Worm (Caenorhabditis elegans) whole organism, late embryonic: ENCODE results near the gene nmgp-1.

Experiments
- C08G9.2 ChIP-seq: sonication (generic microtip); optimal IDR thresholded peaks from 2 replicates; lab custom pipeline; 2016; ENCODE audit warnings: mild to moderate bottlenecking, missing genetic modification characterization, moderate library complexity, missing compliant biosample characterization
- F13H6.1 ChIP-seq: sonication (generic microtip); optimal IDR thresholded peaks from 2 replicates; lab custom pipeline; 2016; ENCODE audit warnings: missing genetic modification characterization, missing compliant biosample characterization
- K09A11.1 ChIP-seq: sonication (generic microtip); optimal IDR thresholded peaks from 2 replicates; lab custom pipeline; 2017; ENCODE audit warnings: antibody characterized with exemption, mild to moderate bottlenecking, missing genetic modification characterization, missing compliant biosample characterization; ENCODE audit not compliant: insufficient read depth
- T23F11.4 ChIP-seq: fragments of 200-800 bp; sonication (Bioruptor generic); optimal IDR thresholded peaks from 2 replicates; lab custom pipeline; 2018; ENCODE audit warnings: mild to moderate bottlenecking, missing genetic modification characterization, missing compliant biosample characterization
- Y22D7AL.16 ChIP-seq: sonication (generic microtip); optimal IDR thresholded peaks from 2 replicates; lab custom pipeline; 2016; ENCODE audit warnings: missing genetic modification characterization, missing compliant biosample characterization
- ama-1 ChIP-seq: fragments of 150-350 bp; optimal IDR thresholded peaks from 2 replicates; lab custom pipeline; 2014
- ceh-18 ChIP-seq: sonication (generic microtip); optimal IDR thresholded peaks from 2 replicates; lab custom pipeline; 2016; ENCODE audit warnings: missing genetic modification characterization, missing compliant biosample characterization
- ceh-19 ChIP-seq: fragments of 200-800 bp; sonication (Bioruptor generic); optimal IDR thresholded peaks from 2 replicates; lab custom pipeline; 2018; ENCODE audit warnings: mild to moderate bottlenecking, missing genetic modification characterization, missing compliant biosample characterization
- ceh-2 ChIP-seq: sonication (generic microtip); optimal IDR thresholded peaks from 2 replicates; lab custom pipeline; 2016; ENCODE audit warnings: missing genotype, missing genetic modification characterization, missing compliant biosample characterization
- ceh-22 ChIP-seq: sonication (generic microtip); optimal IDR thresholded peaks from 2 replicates; lab custom pipeline; 2017; ENCODE audit warnings: missing biosample characterization, missing genetic modification characterization
- ceh-24 ChIP-seq: sonication (generic microtip); optimal IDR thresholded peaks from 2 replicates; lab custom pipeline; 2016; ENCODE audit warnings: mild to moderate bottlenecking, missing genetic modification characterization, missing compliant biosample characterization
- ceh-31 ChIP-seq: sonication (generic microtip); optimal IDR thresholded peaks from 2 replicates; lab custom pipeline; 2016; ENCODE audit warnings: missing genetic modification characterization, missing compliant biosample characterization
- ceh-34 ChIP-seq: sonication (generic microtip); optimal IDR thresholded peaks from 2 replicates; lab custom pipeline; 2016; ENCODE audit warnings: mild to moderate bottlenecking, missing genetic modification characterization, missing compliant biosample characterization
- che-1 ChIP-seq: sonication (generic microtip); optimal IDR thresholded peaks from 2 replicates; lab custom pipeline; 2016; ENCODE audit warnings: mild to moderate bottlenecking, missing genetic modification characterization, missing compliant biosample characterization
- dve-1 ChIP-seq: sonication (generic microtip); optimal IDR thresholded peaks from 2 replicates; lab custom pipeline; 2017; ENCODE audit warnings: antibody characterized with exemption, mild to moderate bottlenecking, missing genetic modification characterization, missing compliant biosample characterization
- elt-2 ChIP-seq: sonication (generic microtip); optimal IDR thresholded peaks from 2 replicates; lab custom pipeline; 2016; ENCODE audit warnings: missing genetic modification reagents, missing genetic modification characterization, missing compliant biosample characterization
- ets-4 ChIP-seq: sonication (generic microtip); optimal IDR thresholded peaks from 2 replicates; lab custom pipeline; 2016; ENCODE audit warnings: missing genetic modification characterization, missing compliant biosample characterization
- fax-1 ChIP-seq: sonication (generic microtip); optimal IDR thresholded peaks from 2 replicates; lab custom pipeline; 2016; ENCODE audit warnings: missing genotype, missing genetic modification characterization, missing compliant biosample characterization
- fkh-10 ChIP-seq: fragments of 150-350 bp; optimal IDR thresholded peaks from 2 replicates; lab custom pipeline; 2014; ENCODE audit warnings: missing biosample characterization, missing genetic modification reagents, missing genetic modification characterization
- fkh-6 ChIP-seq: sonication (generic microtip); optimal IDR thresholded peaks from 2 replicates; lab custom pipeline; 2016; ENCODE audit warnings: missing genetic modification characterization, missing compliant biosample characterization
- gmeb-2 ChIP-seq: sonication (generic microtip); optimal IDR thresholded peaks from 2 replicates; lab custom pipeline; 2016; ENCODE audit warnings: missing genetic modification characterization, inconsistent platforms, missing compliant biosample characterization
- hlh-30 ChIP-seq: sonication (generic microtip); optimal IDR thresholded peaks from 2 replicates; lab custom pipeline; 2017; ENCODE audit warnings: antibody characterized with exemption, missing genetic modification characterization, missing compliant biosample characterization; ENCODE audit not compliant: insufficient read depth
- hlh-8 ChIP-seq: sonication (generic microtip); optimal IDR thresholded peaks from 2 replicates; lab custom pipeline; 2016; ENCODE audit warnings: missing genotype, missing genetic modification characterization, missing compliant biosample characterization
- madf-2 ChIP-seq: sonication (generic microtip); optimal IDR thresholded peaks from 2 replicates; lab custom pipeline; 2017; ENCODE audit warnings: missing genetic modification characterization, missing compliant biosample characterization
- mec-3 ChIP-seq: sonication (generic microtip); optimal IDR thresholded peaks from 2 replicates; lab custom pipeline; 2016; ENCODE audit warnings: borderline replicate concordance, missing genetic modification characterization, missing compliant biosample characterization
- nfya-1 ChIP-seq: sonication (generic microtip); optimal IDR thresholded peaks from 2 replicates; lab custom pipeline; 2017; ENCODE audit warnings: missing genetic modification characterization, mild to moderate bottlenecking, missing compliant biosample characterization, antibody characterized with exemption, moderate library complexity
- nhr-11 ChIP-seq: fragments of 150-350 bp; optimal IDR thresholded peaks from 2 replicates; lab custom pipeline; 2014; ENCODE audit warnings: missing biosample characterization, missing genetic modification characterization
- npax-4 ChIP-seq: sonication (generic microtip); optimal IDR thresholded peaks from 2 replicates; lab custom pipeline; 2016; ENCODE audit warnings: missing genetic modification characterization, missing compliant biosample characterization
- pax-1 ChIP-seq: fragments of 150-350 bp; optimal IDR thresholded peaks from 2 replicates; lab custom pipeline; 2014; ENCODE audit warnings: missing biosample characterization, missing genetic modification characterization
- pha-2 ChIP-seq: sonication (generic microtip); optimal IDR thresholded peaks from 2 replicates; lab custom pipeline; 2017; ENCODE audit warnings: mild to moderate bottlenecking, missing genetic modification characterization, missing compliant biosample characterization
- pqm-1 ChIP-seq: sonication (generic microtip); optimal IDR thresholded peaks from 2 replicates; lab custom pipeline; 2016; ENCODE audit warnings: missing genetic modification characterization, missing compliant biosample characterization
- pros-1 ChIP-seq: fragments of 150-350 bp; optimal IDR thresholded peaks from 2 replicates; lab custom pipeline; 2014; ENCODE audit warnings: missing biosample characterization, missing genetic modification reagents, missing genetic modification characterization
- ref-2 ChIP-seq: sonication (generic microtip); optimal IDR thresholded peaks from 2 replicates; lab custom pipeline; 2016; ENCODE audit warnings: missing genetic modification characterization, missing compliant biosample characterization
- rnt-1 ChIP-seq: sonication (generic microtip); optimal IDR thresholded peaks from 2 replicates; lab custom pipeline; 2016; ENCODE audit warnings: missing genetic modification characterization, missing compliant biosample characterization
- sdc-2 ChIP-seq: sonication (generic microtip); optimal IDR thresholded peaks from 2 replicates; lab custom pipeline; 2016; ENCODE audit warnings: missing genotype, missing genetic modification characterization, missing compliant biosample characterization
- sox-2 ChIP-seq: fragments of 200-800 bp; sonication (Bioruptor generic); IDR thresholded peaks from 2 replicates; pipeline ENCODE4 v1.3.6; 2022; ENCODE audit warnings: missing genetic modification reagents, missing genetic modification characterization, missing compliant biosample characterization
- sox-4 ChIP-seq: sonication (generic microtip); optimal IDR thresholded peaks from 2 replicates; lab custom pipeline; 2017; ENCODE audit warnings: mild to moderate bottlenecking, missing genetic modification characterization, inconsistent platforms, missing compliant biosample characterization
- tbx-2 ChIP-seq: sonication (generic microtip); optimal IDR thresholded peaks from 2 replicates; lab custom pipeline; 2016; ENCODE audit warnings: missing genetic modification characterization, missing compliant biosample characterization
- tbx-7 ChIP-seq: sonication (generic microtip); optimal IDR thresholded peaks from 2 replicates; lab custom pipeline; 2016; ENCODE audit warnings: missing genotype, missing genetic modification characterization, missing compliant biosample characterization
- unc-42 ChIP-seq: sonication (generic microtip); optimal IDR thresholded peaks from 2 replicates; lab custom pipeline; 2016; ENCODE audit warnings: missing genotype, missing genetic modification characterization, missing compliant biosample characterization
- unc-86 ChIP-seq: sonication (generic microtip); optimal IDR thresholded peaks from 2 replicates; lab custom pipeline; 2016; ENCODE audit warnings: missing genetic modification characterization, missing compliant biosample characterization
- zip-5 ChIP-seq: sonication (generic microtip); optimal IDR thresholded peaks from 2 replicates; lab custom pipeline; 2016; ENCODE audit warnings: missing genetic modification characterization, missing compliant biosample characterization

Gene nmgp-1

DNA sequence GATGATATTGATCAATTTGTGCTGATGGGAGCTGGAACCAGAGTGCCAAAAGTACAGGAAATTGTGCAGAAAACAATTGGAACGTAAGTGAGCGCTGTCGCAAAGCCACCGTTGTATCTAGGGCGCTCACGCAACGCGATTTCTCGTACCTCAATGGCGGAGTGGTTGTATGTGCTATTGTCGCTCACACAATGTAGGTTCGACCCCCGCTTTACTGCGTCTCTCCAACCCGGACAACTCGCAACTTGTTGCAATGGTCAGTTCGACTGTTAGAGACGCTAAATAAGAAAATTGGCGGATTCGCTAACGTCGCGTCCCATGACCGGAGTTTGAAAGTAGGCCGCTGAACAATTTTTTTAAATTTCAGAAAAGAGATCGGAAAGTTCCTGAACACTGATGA is 12.2 kb upstream of the nmgp-1 start (continued):
- TF ChIP-seq fkh-6 (tag; lab: Kevin White, UChicago) (peak; percentile 87), tbx-7 (tag; lab: Kevin White, UChicago) (no peak), unc-86 (tag; lab: Kevin White, UChicago) (peak; percentile 48), ceh-22 (tag; lab: Kevin White, UChicago) (no peak), ceh-31 (peak; percentile 74), che-1 (peak; percentile 85), ceh-19 (GFP tag; lab: Kevin White, UChicago) (peak; percentile 86), pha-2 (tag; lab: Kevin White, UChicago) (peak; percentile 52), sox-4 (peak; percentile 79), Y22D7AL.16 (tag; lab: Kevin White, UChicago) (peak; percentile 78), T23F11.4 (GFP tag; lab: Kevin White, UChicago) (peak; percentile 78), gmeb-2 (peak; percentile 45), sdc-2 (tag; lab: Kevin White, UChicago) (peak; percentile 61), ceh-24 (tag; lab: Kevin White, UChicago) (peak; percentile 64), fkh-10 (no peak), tbx-2 (tag; lab: Kevin White, UChicago) (peak; percentile 81), npax-4 (tag; lab: Kevin White, UChicago) (peak; percentile 61)
- TF ChIP-seq, all 69 proteins: peak for 53

DNA sequence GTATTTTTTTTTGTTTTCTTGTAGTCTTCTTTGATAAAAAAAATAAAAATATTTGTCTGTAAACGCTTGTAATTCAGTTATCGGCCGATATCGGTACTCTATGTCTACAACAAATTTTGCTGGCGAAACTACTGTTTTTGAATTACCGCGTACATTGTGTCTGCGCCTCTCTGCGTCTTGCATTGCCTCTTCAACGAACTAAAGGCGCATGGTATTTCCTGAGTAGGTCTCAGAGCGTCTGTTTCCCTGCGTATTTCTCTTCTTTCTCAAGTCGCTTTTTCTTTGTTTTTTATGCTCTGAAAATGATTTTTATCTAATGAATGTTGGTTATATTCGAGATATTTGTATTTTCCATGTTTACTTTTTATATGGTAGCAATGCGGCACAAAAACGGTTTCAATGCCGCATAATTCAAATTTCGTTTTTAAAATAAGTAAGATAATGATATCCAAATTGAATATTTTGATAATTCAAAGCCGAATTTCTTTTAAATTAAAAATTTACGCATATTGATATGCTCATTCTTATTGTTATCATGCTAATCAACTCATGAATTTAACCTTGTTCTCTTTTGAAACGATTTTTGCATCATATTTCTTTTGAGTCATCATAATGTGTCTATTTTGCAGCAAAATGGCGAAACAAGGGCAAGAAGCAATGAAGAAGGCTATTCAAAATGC is 9.7 kb upstream of the nmgp-1 start, which contains the start of gene phb-2:
phb-2 (plus strand) TSS at position 630 of the 680 bp plus-strand sequence.
- TF ChIP-seq pqm-1 (tag; lab: Kevin White, UChicago) (no peak), dve-1 (tag; lab: Kevin White, UChicago) (peak; percentile 68), ceh-31 (peak; percentile 38), unc-42 (tag; lab: Kevin White, UChicago) (peak; percentile 14), ama-1 (lab: Kevin White, UChicago) (peak; percentile 71), madf-2 (tag; lab: Kevin White, UChicago) (no peak), rnt-1 (tag; lab: Kevin White, UChicago) (peak; percentile 9), F13H6.1 (tag; lab: Kevin White, UChicago) (no peak), ets-4 (tag; lab: Kevin White, UChicago) (peak; percentile 30), nhr-11 (tag; lab: Kevin White, UChicago) (no peak), sdc-2 (tag; lab: Kevin White, UChicago) (no peak), ceh-2 (tag; lab: Kevin White, UChicago) (no peak), pros-1 (tag; lab: Kevin White, UChicago) (peak; percentile 33), zip-5 (tag; lab: Kevin White, UChicago) (no peak), ceh-34 (tag; lab: Kevin White, UChicago) (peak; percentile 36), Y22D7AL.16 (tag; lab: Kevin White, UChicago) (no peak), sox-2 (GFP tag; lab: Robert Waterston, UW) (no peak), elt-2 (tag; lab: Kevin White, UChicago) (peak; percentile 63), C08G9.2 (tag; lab: Kevin White, UChicago) (no peak), pax-1 (no peak), K09A11.1 (peak; percentile 9), hlh-30 (peak; percentile 54), ref-2 (peak; percentile 23), mec-3 (tag; lab: Kevin White, UChicago) (no peak), fax-1 (tag; lab: Kevin White, UChicago) (no peak), nfya-1 (tag; lab: Kevin White, UChicago) (peak; percentile 80), ceh-18 (tag; lab: Kevin White, UChicago) (peak; percentile 48), tbx-2 (tag; lab: Kevin White, UChicago) (peak; percentile 31), hlh-8 (tag; lab: Kevin White, UChicago) (no peak)
